Worm (Caenorhabditis elegans) whole organism, L1 larva: Measurements from ENCODE around the gene F57F4.1.

Experiments
- C34B4.2 ChIP-seq: sonication (generic microtip); optimal IDR thresholded peaks from 2 replicates; lab custom pipeline; 2017; ENCODE audit warnings: mild to moderate bottlenecking, missing genetic modification characterization, missing compliant biosample characterization
- Y116A8C.19 ChIP-seq: sonication (generic microtip); optimal IDR thresholded peaks from 2 replicates; lab custom pipeline; 2016; ENCODE audit warnings: missing compliant biosample characterization, missing genetic modification characterization, borderline replicate concordance
- aha-1 ChIP-seq: fragments of 150-350 bp; optimal IDR thresholded peaks from 2 replicates; lab custom pipeline; 2014; ENCODE audit warnings: missing biosample characterization, missing genetic modification characterization
- alr-1 ChIP-seq: fragments of 200-800 bp; sonication (Bioruptor generic); optimal IDR thresholded peaks from 2 replicates; lab custom pipeline; 2018; ENCODE audit warnings: borderline replicate concordance, mild to moderate bottlenecking, missing genetic modification characterization, missing compliant biosample characterization
- aly-2 ChIP-seq: fragments of 150-350 bp; optimal IDR thresholded peaks from 2 replicates; lab custom pipeline; 2014; ENCODE audit warnings: missing biosample characterization, missing genetic modification characterization
- ama-1 ChIP-seq: fragments of 150-350 bp; optimal IDR thresholded peaks from 2 replicates; lab custom pipeline; 2014
- ceh-82 ChIP-seq, 3 experiments: fragments of 150-350 bp in 1 of 3; sonication (generic microtip) in 2 of 3; optimal IDR thresholded peaks; 2 replicates each; lab custom pipeline; 2014 to 2017; ENCODE audit warnings: missing biosample characterization in 3 of 3, missing genetic modification characterization in 3 of 3
- ceh-88 ChIP-seq: fragments of 200-800 bp; sonication (Bioruptor generic); IDR thresholded peaks from 2 replicates; pipeline ENCODE4 v1.3.6; 2022; ENCODE audit warnings: missing genetic modification characterization, missing compliant biosample characterization
- ceh-90 ChIP-seq: sonication (generic microtip); optimal IDR thresholded peaks from 2 replicates; lab custom pipeline; 2016; ENCODE audit warnings: missing genetic modification characterization, missing compliant biosample characterization
- efl-1 ChIP-seq, 4 experiments: fragments of 150-350 bp; optimal IDR thresholded peaks in 3 of 4; peaks in 1 of 4; 1 replicate in 1 of 4; 2 replicates in 3 of 4; lab custom pipeline; 2014; ENCODE audit warnings: missing biosample characterization in 2 of 4, missing genetic modification characterization in 2 of 4, missing genetic modification reagents in 2 of 4
- efl-3 ChIP-seq: fragments of 200-800 bp; sonication (Bioruptor generic); optimal IDR thresholded peaks from 2 replicates; lab custom pipeline; 2018; ENCODE audit warnings: mild to moderate bottlenecking, missing genetic modification characterization, missing compliant biosample characterization
- egl-13 ChIP-seq: sonication (generic microtip); optimal IDR thresholded peaks from 2 replicates; lab custom pipeline; 2016; ENCODE audit warnings: missing genotype, missing genetic modification reagents, missing genetic modification characterization, missing compliant biosample characterization
- elt-2 ChIP-seq: sonication (generic microtip); optimal IDR thresholded peaks from 2 replicates; lab custom pipeline; 2016; ENCODE audit warnings: missing genetic modification characterization, mild to moderate bottlenecking, inconsistent platforms, missing compliant biosample characterization, missing genetic modification reagents
- elt-3 ChIP-seq, 6 experiments: fragments of 150-350 bp in 1 of 6; sonication (generic microtip); optimal IDR thresholded peaks; 2 replicates each; lab custom pipeline; 2017 to 2018; ENCODE audit warnings: missing biosample characterization in 6 of 6, missing genetic modification characterization in 6 of 6, inconsistent platforms in 1 of 6
- fkh-10 ChIP-seq: sonication (generic microtip); optimal IDR thresholded peaks from 2 replicates; lab custom pipeline; 2017; ENCODE audit warnings: missing biosample characterization, missing genetic modification reagents, missing genetic modification characterization
- fkh-8 ChIP-seq: sonication (generic microtip); optimal IDR thresholded peaks from 2 replicates; lab custom pipeline; 2016; ENCODE audit warnings: mild to moderate bottlenecking, missing genetic modification characterization, missing compliant biosample characterization
- hpl-2 ChIP-seq: fragments of 150-350 bp; optimal IDR thresholded peaks from 2 replicates; lab custom pipeline; 2014; ENCODE audit warnings: missing biosample characterization, missing genetic modification reagents, missing genetic modification characterization
- irx-1 ChIP-seq: sonication (generic microtip); optimal IDR thresholded peaks from 2 replicates; lab custom pipeline; 2016; ENCODE audit warnings: missing genetic modification characterization, missing compliant biosample characterization
- isw-1 ChIP-seq: fragments of 200-800 bp; sonication (Bioruptor generic); IDR thresholded peaks from 2 replicates; pipeline ENCODE4 v1.3.6; 2022; ENCODE audit warnings: missing genetic modification characterization, missing compliant biosample characterization
- jun-1 ChIP-seq: fragments of 150-350 bp; optimal IDR thresholded peaks from 2 replicates; lab custom pipeline; 2014; ENCODE audit warnings: missing biosample characterization, missing genetic modification reagents, missing genetic modification characterization
- lin-13 ChIP-seq: fragments of 150-350 bp; optimal IDR thresholded peaks from 2 replicates; lab custom pipeline; 2014; ENCODE audit warnings: missing biosample characterization, missing genetic modification reagents, missing genetic modification characterization
- lin-14 ChIP-seq: fragments of 200-800 bp; sonication (Bioruptor generic); optimal IDR thresholded peaks from 2 replicates; lab custom pipeline; 2018; ENCODE audit warnings: mild to moderate bottlenecking, missing genetic modification characterization, moderate library complexity, missing compliant biosample characterization
- lin-15B ChIP-seq: fragments of 150-350 bp; sonication (generic microtip); optimal IDR thresholded peaks from 3 replicates; lab custom pipeline; 2014; ENCODE audit warnings: missing biosample characterization, missing genetic modification characterization
- lin-35 ChIP-seq, 2 experiments: fragments of 150-350 bp; optimal IDR thresholded peaks; 2 replicates each; lab custom pipeline; 2014; ENCODE audit warnings: missing biosample characterization in 2 of 2, missing genetic modification characterization in 2 of 2, missing genetic modification reagents in 2 of 2
- lir-3 ChIP-seq: sonication (generic microtip); optimal IDR thresholded peaks from 2 replicates; lab custom pipeline; 2016; ENCODE audit warnings: mild to moderate bottlenecking, missing genetic modification characterization, moderate library complexity, missing compliant biosample characterization; ENCODE audit not compliant: poor library complexity
- lsy-2 ChIP-seq, 2 experiments: fragments of 150-350 bp; optimal IDR thresholded peaks; 2 replicates each; lab custom pipeline; 2014; ENCODE audit warnings: missing biosample characterization in 2 of 2, missing genetic modification characterization in 2 of 2
- mab-9 ChIP-seq: fragments of 200-800 bp; sonication (Bioruptor generic); IDR thresholded peaks from 2 replicates; pipeline ENCODE4 v1.3.6; 2022; ENCODE audit warnings: missing genetic modification reagents, missing genetic modification characterization, missing compliant biosample characterization
- mdl-1 ChIP-seq, 2 experiments: fragments of 150-350 bp; optimal IDR thresholded peaks; 2 replicates each; lab custom pipeline; 2014 to 2017; ENCODE audit warnings: missing biosample characterization in 2 of 2, missing genetic modification characterization in 2 of 2, inconsistent platforms in 1 of 2
- nhr-11 ChIP-seq: fragments of 150-350 bp; optimal IDR thresholded peaks from 2 replicates; lab custom pipeline; 2014; ENCODE audit warnings: missing biosample characterization, missing genetic modification characterization
- nhr-12 ChIP-seq: sonication (generic microtip); optimal IDR thresholded peaks from 2 replicates; lab custom pipeline; 2017; ENCODE audit warnings: missing biosample characterization, missing genetic modification characterization
- nhr-20 ChIP-seq: sonication (generic microtip); optimal IDR thresholded peaks from 2 replicates; lab custom pipeline; 2016; ENCODE audit warnings: mild to moderate bottlenecking, missing genetic modification characterization, missing compliant biosample characterization
- nhr-71 ChIP-seq: sonication (generic microtip); optimal IDR thresholded peaks from 2 replicates; lab custom pipeline; 2016; ENCODE audit warnings: mild to moderate bottlenecking, missing genetic modification characterization, moderate library complexity, missing compliant biosample characterization
- nhr-77 ChIP-seq: fragments of 150-350 bp; optimal IDR thresholded peaks from 2 replicates; lab custom pipeline; 2014; ENCODE audit warnings: missing biosample characterization, missing genetic modification characterization
- pag-3 ChIP-seq: sonication (generic microtip); optimal IDR thresholded peaks from 2 replicates; lab custom pipeline; 2017; ENCODE audit warnings: missing genetic modification characterization, mild to moderate bottlenecking, missing compliant biosample characterization, antibody characterized with exemption, borderline replicate concordance; ENCODE audit not compliant: insufficient read depth
- pax-3 ChIP-seq: fragments of 200-800 bp; sonication (Bioruptor generic); optimal IDR thresholded peaks from 2 replicates; lab custom pipeline; 2018; ENCODE audit warnings: mild to moderate bottlenecking, missing genetic modification characterization, moderate library complexity, missing compliant biosample characterization
- rnt-1 ChIP-seq: sonication (generic microtip); optimal IDR thresholded peaks from 2 replicates; lab custom pipeline; 2016; ENCODE audit warnings: mild to moderate bottlenecking, missing genetic modification characterization, moderate library complexity, missing compliant biosample characterization
- skn-1 ChIP-seq: fragments of 150-350 bp; optimal IDR thresholded peaks from 2 replicates; lab custom pipeline; 2014; ENCODE audit warnings: missing biosample characterization, missing genetic modification characterization
- snpc-4 ChIP-seq: fragments of 150-350 bp; optimal IDR thresholded peaks from 2 replicates; lab custom pipeline; 2014; ENCODE audit warnings: missing biosample characterization, missing genetic modification characterization
- snu-23 ChIP-seq: sonication (generic microtip); optimal IDR thresholded peaks from 2 replicates; lab custom pipeline; 2016; ENCODE audit warnings: missing genetic modification characterization, missing compliant biosample characterization
- sox-4 ChIP-seq: sonication (generic microtip); optimal IDR thresholded peaks from 2 replicates; lab custom pipeline; 2016; ENCODE audit warnings: missing genetic modification characterization, missing compliant biosample characterization
- tbx-2 ChIP-seq: sonication (generic microtip); optimal IDR thresholded peaks from 2 replicates; lab custom pipeline; 2016; ENCODE audit warnings: missing genetic modification characterization, missing compliant biosample characterization
- unc-130 ChIP-seq: fragments of 150-350 bp; optimal IDR thresholded peaks from 2 replicates; lab custom pipeline; 2017; ENCODE audit warnings: missing biosample characterization, missing genetic modification characterization, inconsistent platforms
- xbp-1 ChIP-seq: sonication (generic microtip); optimal IDR thresholded peaks from 2 replicates; lab custom pipeline; 2016; ENCODE audit warnings: missing genetic modification characterization, missing compliant biosample characterization
- zip-4 ChIP-seq: fragments of 200-800 bp; sonication (Bioruptor generic); optimal IDR thresholded peaks from 2 replicates; lab custom pipeline; 2018; ENCODE audit warnings: mild to moderate bottlenecking, missing genetic modification characterization, moderate library complexity, missing compliant biosample characterization
- ztf-11 ChIP-seq, 2 experiments: sonication (generic microtip); optimal IDR thresholded peaks; 2 replicates each; lab custom pipeline; 2016 to 2017; ENCODE audit warnings: missing genetic modification characterization in 2 of 2, missing biosample characterization in 1 of 2, missing compliant biosample characterization in 1 of 2
- ztf-4 ChIP-seq: fragments of 150-350 bp; optimal IDR thresholded peaks from 2 replicates; lab custom pipeline; 2014; ENCODE audit warnings: missing biosample characterization, missing genetic modification characterization

Gene F57F4.1

ce11 chrV:6348133-6348532, 42.1 kb upstream of the F57F4.1 start (continued):
- TF ChIP-seq fkh-8 (tag; lab: Kevin White, UChicago), result no peak
- TF ChIP-seq nhr-77, result no peak
- TF ChIP-seq nhr-20 (tag; lab: Kevin White, UChicago), result peak; percentile 28
- TF ChIP-seq snu-23 (GFP tag; lab: Kevin White, UChicago), result peak; percentile 50
- TF ChIP-seq pax-3 (tag; lab: Kevin White, UChicago), result no peak
- TF ChIP-seq ceh-82 (tag; optimal IDR thresholded peaks at IDR 0.05; lab: Kevin White, UChicago), result peak in 2 of 3 experiments; percentile 46 to 49
- TF ChIP-seq ama-1, result no peak
- TF ChIP-seq nhr-11 (tag; lab: Kevin White, UChicago), result no peak
- no peak for TF ChIP-seq irx-1 (tag; lab: Kevin White, UChicago)
- TF ChIP-seq efl-1 (optimal IDR thresholded peaks at IDR 0.05; lab: Kevin White, UChicago), result peak in 1 of 2 experiments; percentile 26
- TF ChIP-seq efl-1 (GFP tag; optimal IDR thresholded peaks at IDR 0.05 in 1 of 2; lab: Kevin White, UChicago), result no peak
- TF ChIP-seq nhr-71 (tag; lab: Kevin White, UChicago), result peak; percentile 33
- no peak for TF ChIP-seq xbp-1 (tag; lab: Kevin White, UChicago)
- no peak for TF ChIP-seq ztf-4 (tag; lab: Kevin White, UChicago)
- TF ChIP-seq lin-13 (GFP tag; lab: Kevin White, UChicago), result no peak
- TF ChIP-seq sox-4 (tag; lab: Kevin White, UChicago), result no peak
- TF ChIP-seq snpc-4 (tag; lab: Kevin White, UChicago), result no peak
- TF ChIP-seq skn-1, result no peak
- TF ChIP-seq egl-13, result no peak
- TF ChIP-seq elt-2 (tag; lab: Kevin White, UChicago), result no peak
- TF ChIP-seq isw-1 (GFP tag; lab: Robert Waterston, UW), result no peak
- TF ChIP-seq efl-3 (GFP tag; lab: Kevin White, UChicago), result no peak
- no peak for TF ChIP-seq C34B4.2 (tag; lab: Kevin White, UChicago)
- TF ChIP-seq alr-1 (tag; lab: Kevin White, UChicago), result no peak
- TF ChIP-seq hpl-2, result no peak
- no peak for TF ChIP-seq nhr-12
- TF ChIP-seq rnt-1, result peak; percentile 35
- no peak for TF ChIP-seq fkh-10
- peak; percentile 1 for TF ChIP-seq tbx-2 (tag; lab: Kevin White, UChicago)
- no peak for TF ChIP-seq mab-9 (GFP tag; lab: Robert Waterston, UW)
- TF ChIP-seq Y116A8C.19, result no peak
- TF ChIP-seq lin-15B (tag; lab: Kevin White, UChicago), result no peak
- no peak for TF ChIP-seq ceh-88
- peak; percentile 85 for TF ChIP-seq lin-14 (GFP tag; lab: Kevin White, UChicago)
- TF ChIP-seq jun-1 (tag; lab: Kevin White, UChicago), result no peak
- TF ChIP-seq unc-130 (tag; lab: Kevin White, UChicago), result no peak
- TF ChIP-seq zip-4 (GFP tag; lab: Kevin White, UChicago), result no peak
- TF ChIP-seq aha-1 (tag; lab: Kevin White, UChicago), result no peak
- no peak for TF ChIP-seq ceh-90 (tag; lab: Kevin White, UChicago)
- peak; percentile 15 to 58 for TF ChIP-seq lin-35 (GFP tag; optimal IDR thresholded peaks at IDR 0.05; lab: Kevin White, UChicago)
- TF ChIP-seq lir-3 (tag; lab: Kevin White, UChicago), result no peak
- peak in 1 of 2 experiments; percentile 37 for TF ChIP-seq lsy-2 (tag; optimal IDR thresholded peaks at IDR 0.05; lab: Kevin White, UChicago)
- TF ChIP-seq ztf-11 (tag; optimal IDR thresholded peaks at IDR 0.05; lab: Kevin White, UChicago), result no peak
- no peak for TF ChIP-seq elt-3 (tag; optimal IDR thresholded peaks at IDR 0.05; lab: Kevin White, UChicago)
- no peak for TF ChIP-seq aly-2
- peak in 1 of 2 experiments; percentile 81 for TF ChIP-seq mdl-1 (tag; optimal IDR thresholded peaks at IDR 0.05; lab: Kevin White, UChicago)
- no peak for TF ChIP-seq pag-3 (tag; lab: Kevin White, UChicago)
